Worm (Caenorhabditis elegans): ENCODE data around the gene C26B9.3.

ce11 chrX:5364222-5364621, 26.1 kb downstream of the C26B9.3 start, which contains the start of gene chtl-1:
- TF ChIP-seq ama-1 (optimal IDR thresholded peaks at IDR 0.05) (no peak), tbx-37 (GFP tag; conservative IDR thresholded peaks at IDR 0.05) (no peak), B0310.2 (tag; optimal IDR thresholded peaks at IDR 0.05) (no peak), ceh-13 (GFP tag; optimal IDR thresholded peaks at IDR 0.05) (no peak), F13C5.2 (tag; optimal IDR thresholded peaks at IDR 0.05) (no peak), tra-4 (tag; optimal IDR thresholded peaks at IDR 0.05) (no peak), scrt-1 (GFP tag; IDR thresholded peaks at IDR 0.05) (no peak), flt-1 (GFP tag; IDR thresholded peaks at IDR 0.05) (no peak), ceh-36 (tag; optimal IDR thresholded peaks at IDR 0.05) (no peak)
